Fruit fly (Drosophila melanogaster) whole organism, wandering third instar larva: ENCODE data around the gene CG32259.

Source experiments
- Abd-B ChIP-seq: fragments of >200 bp; optimal IDR thresholded peaks from 2 replicates; lab custom pipeline; 2017; ENCODE audit warnings: missing biosample characterization, missing genetic modification characterization
- CrebA ChIP-seq: fragments of 200-800 bp; sonication (Bioruptor generic); optimal IDR thresholded peaks from 2 replicates; lab custom pipeline; 2016; ENCODE audit warnings: missing biosample characterization, mild to moderate bottlenecking, missing genetic modification characterization, borderline replicate concordance
- Dfd ChIP-seq: fragments of >200 bp; optimal IDR thresholded peaks from 2 replicates; lab custom pipeline; 2017; ENCODE audit warnings: missing biosample characterization, missing genetic modification characterization
- Dif ChIP-seq: fragments of 200-275, 200-300 bp; sonication (Bioruptor generic); optimal IDR thresholded peaks from 2 replicates; lab custom pipeline; 2018; ENCODE audit warnings: missing biosample characterization, missing genetic modification characterization; ENCODE audit not compliant: partially characterized antibody
- HLH106 ChIP-seq: fragments of 200-800 bp; optimal IDR thresholded peaks from 3 replicates; lab custom pipeline; 2019; ENCODE audit warnings: missing biosample characterization, mild to moderate bottlenecking, missing genetic modification characterization, moderate library complexity
- Hnf4 ChIP-seq: fragments of 200-800 bp; sonication (Bioruptor generic); optimal IDR thresholded peaks from 2 replicates; lab custom pipeline; 2016; ENCODE audit warnings: missing biosample characterization, mild to moderate bottlenecking, missing genetic modification characterization
- Hr78 ChIP-seq: fragments of >200 bp; optimal IDR thresholded peaks from 2 replicates; lab custom pipeline; 2017; ENCODE audit warnings: missing biosample characterization, missing genetic modification characterization
- Jra ChIP-seq: sonication (Bioruptor generic); optimal IDR thresholded peaks from 2 replicates; lab custom pipeline; 2016; ENCODE audit warnings: missing biosample characterization, missing genetic modification characterization
- Myc ChIP-seq: fragments of >200 bp; optimal IDR thresholded peaks from 2 replicates; lab custom pipeline; 2017
- N ChIP-seq: fragments of >200 bp; optimal IDR thresholded peaks from 2 replicates; lab custom pipeline; 2018; ENCODE audit warnings: missing biosample characterization, missing external identifiers, missing genetic modification characterization
- OdsH ChIP-seq: fragments of 200-800 bp; sonication (Bioruptor generic); optimal IDR thresholded peaks from 2 replicates; lab custom pipeline; 2016; ENCODE audit warnings: missing biosample characterization, mild to moderate bottlenecking, missing genetic modification characterization
- Rel ChIP-seq, 2 experiments: fragments of 200-800 bp; sonication (Bioruptor generic) in 1 of 2; optimal IDR thresholded peaks; 2 replicates in 1 of 2; 3 replicates in 1 of 2; lab custom pipeline; 2016 to 2019; ENCODE audit warnings: mild to moderate bottlenecking in 2 of 2, missing biosample characterization in 2 of 2, missing genetic modification characterization in 2 of 2, moderate library complexity in 1 of 2
- Sp1 ChIP-seq: fragments of 200-800 bp; sonication (Bioruptor generic); optimal IDR thresholded peaks from 3 replicates; lab custom pipeline; 2019; ENCODE audit warnings: missing biosample characterization, mild to moderate bottlenecking, missing genetic modification characterization, moderate library complexity
- Vsx2 ChIP-seq: fragments of 200-300, 225-300 bp; sonication (Bioruptor generic); optimal IDR thresholded peaks from 2 replicates; lab custom pipeline; 2018; ENCODE audit warnings: missing biosample characterization, missing genetic modification characterization; ENCODE audit not compliant: partially characterized antibody
- br ChIP-seq: fragments of 200-800 bp; sonication (Bioruptor generic); optimal IDR thresholded peaks from 2 replicates; lab custom pipeline; 2016; ENCODE audit warnings: missing biosample characterization, missing genetic modification characterization
- brk ChIP-seq: fragments of 200-800 bp; sonication (Bioruptor generic); optimal IDR thresholded peaks from 2 replicates; lab custom pipeline; 2016; ENCODE audit warnings: missing biosample characterization, mild to moderate bottlenecking, missing genetic modification characterization
- dl ChIP-seq, 2 experiments: fragments of 175-275, 200-275 bp in 1 of 2; fragments of 200-275 bp in 1 of 2; sonication (Bioruptor generic); optimal IDR thresholded peaks; lab custom pipeline; 2018; ENCODE audit warnings: mild to moderate bottlenecking in 2 of 2, missing biosample characterization in 2 of 2, missing genetic modification characterization in 2 of 2, moderate library complexity in 2 of 2; ENCODE audit not compliant: partially characterized antibody in 2 of 2, insufficient read depth in 1 of 2
- dmrt93B ChIP-seq: fragments of 200-800 bp; sonication (Bioruptor generic); optimal IDR thresholded peaks from 2 replicates; lab custom pipeline; 2018; ENCODE audit warnings: missing biosample characterization, mild to moderate bottlenecking, missing genetic modification characterization
- ey ChIP-seq: fragments of 200-800 bp; sonication (Bioruptor generic); optimal IDR thresholded peaks from 2 replicates; lab custom pipeline; 2016; ENCODE audit warnings: missing biosample characterization, missing genetic modification characterization
- foxo ChIP-seq, 2 experiments: fragments of 200-800 bp; sonication (Bioruptor generic); optimal IDR thresholded peaks; 2 replicates in 1 of 2; 3 replicates in 1 of 2; lab custom pipeline; 2016 to 2017; ENCODE audit warnings: missing biosample characterization in 2 of 2, missing genetic modification characterization in 2 of 2
- fru ChIP-seq: fragments of 200-800 bp; sonication (Bioruptor generic); optimal IDR thresholded peaks from 3 replicates; lab custom pipeline; 2016; ENCODE audit warnings: missing biosample characterization, mild to moderate bottlenecking, missing genetic modification characterization
- h ChIP-seq: fragments of 200-800 bp; sonication (Bioruptor generic); optimal IDR thresholded peaks from 3 replicates; lab custom pipeline; 2016; ENCODE audit warnings: missing biosample characterization, mild to moderate bottlenecking, missing genetic modification characterization
- jim ChIP-seq: fragments of 175-275, 200-325 bp; sonication (Bioruptor generic); optimal IDR thresholded peaks from 2 replicates; lab custom pipeline; 2016; ENCODE audit warnings: missing biosample characterization, mild to moderate bottlenecking, missing genetic modification characterization
- lola ChIP-seq: fragments of >200 bp; optimal IDR thresholded peaks from 2 replicates; lab custom pipeline; 2017; ENCODE audit warnings: missing biosample characterization, missing genetic modification characterization
- psq ChIP-seq: fragments of 200-800 bp; sonication (Bioruptor generic); optimal IDR thresholded peaks from 3 replicates; lab custom pipeline; 2017; ENCODE audit warnings: missing biosample characterization, mild to moderate bottlenecking, missing genetic modification characterization, moderate library complexity
- rgr ChIP-seq: fragments of 200-800 bp; sonication (Bioruptor generic); optimal IDR thresholded peaks from 3 replicates; lab custom pipeline; 2016; ENCODE audit warnings: missing biosample characterization, mild to moderate bottlenecking, missing genetic modification characterization
- sv ChIP-seq: fragments of 200-800 bp; sonication (Bioruptor generic); optimal IDR thresholded peaks from 3 replicates; lab custom pipeline; 2016; ENCODE audit warnings: missing biosample characterization, missing genetic modification characterization
- tai ChIP-seq: sonication (Bioruptor generic); optimal IDR thresholded peaks from 2 replicates; lab custom pipeline; 2016; ENCODE audit warnings: missing biosample characterization, missing genetic modification characterization
- woc ChIP-seq: sonication (Bioruptor generic); optimal IDR thresholded peaks from 2 replicates; lab custom pipeline; 2016; ENCODE audit warnings: missing biosample characterization, mild to moderate bottlenecking, missing genetic modification characterization

CG32259 gene

dm6 chr3L:4083442-4083841, 14.3 kb downstream of the CG32259 start:
- TF ChIP-seq Sp1 (GFP tag; lab: Kevin White, UChicago) (no peak), Dfd (GFP tag; lab: Kevin White, UChicago) (no peak), sv (GFP tag; lab: Kevin White, UChicago) (no peak), HLH106 (tag; lab: Kevin White, UChicago) (no peak), rgr (no peak), dl (GFP tag; optimal IDR thresholded peaks at IDR 0.05; lab: Kevin White, UChicago; ENCODE audit: insufficient read depth in 1 of 2, partially characterized antibody in 2 of 2) (no peak), Hr78 (GFP tag; lab: Kevin White, UChicago) (no peak), Abd-B (GFP tag; lab: Kevin White, UChicago) (no peak), jim (GFP tag; lab: Kevin White, UChicago) (no peak), lola (no peak)
- TF ChIP-seq, all 38 proteins: peak for 0

- TF ChIP-seq Dfd (GFP tag; lab: Kevin White, UChicago) (no peak), Hr78 (GFP tag; lab: Kevin White, UChicago) (no peak), psq (no peak), Jra (GFP tag; lab: Kevin White, UChicago) (no peak), rgr (no peak), ey (GFP tag; lab: Kevin White, UChicago) (no peak), dmrt93B (GFP tag; lab: Kevin White, UChicago) (no peak), N (GFP tag; lab: Kevin White, UChicago) (no peak), br (GFP tag; lab: Kevin White, UChicago) (no peak), tai (GFP tag; lab: Kevin White, UChicago) (no peak), h (GFP tag; lab: Kevin White, UChicago) (no peak), sv (GFP tag; lab: Kevin White, UChicago) (no peak), Hnf4 (GFP tag; lab: Kevin White, UChicago) (no peak), Vsx2 (GFP tag; lab: Kevin White, UChicago) (no peak), Rel (GFP tag; optimal IDR thresholded peaks at IDR 0.05; lab: Kevin White, UChicago) (no peak), Rel (tag; optimal IDR thresholded peaks at IDR 0.05; lab: Kevin White, UChicago) (no peak), woc (GFP tag; lab: Kevin White, UChicago) (no peak), lola (no peak), foxo (GFP tag; optimal IDR thresholded peaks at IDR 0.05; lab: Kevin White, UChicago) (no peak), CrebA (no peak), brk (GFP tag; lab: Kevin White, UChicago) (no peak)
These were observed 16.7 kb downstream of the CG32259 start for dm6 chr3L:4085867-4086266.

- TF ChIP-seq rgr: no peak
- TF ChIP-seq Hr78 (GFP tag; lab: Kevin White, UChicago): no peak
- TF ChIP-seq h (GFP tag; lab: Kevin White, UChicago): no peak
- TF ChIP-seq dmrt93B (GFP tag; lab: Kevin White, UChicago): no peak
- TF ChIP-seq OdsH (GFP tag; lab: Kevin White, UChicago): no peak
- no peak for TF ChIP-seq CrebA
These were observed 18.1 kb downstream of the CG32259 start, which contains the start of gene CG14989 for dm6 chr3L:4087281-4087680. Gene CG14989 (plus strand): TSS chr3L:4087581.

dm6 chr3L:4088694-4089190, 19.6 kb downstream of the CG32259 start, which contains the start of gene Gad1:
Gene Gad1 (minus strand): TSS chr3L:4088744.
- TF ChIP-seq Vsx2 (GFP tag; lab: Kevin White, UChicago): peak; percentile 35
- no peak for TF ChIP-seq N (GFP tag; lab: Kevin White, UChicago)
- no peak for TF ChIP-seq foxo (GFP tag; optimal IDR thresholded peaks at IDR 0.05; lab: Kevin White, UChicago)
- no peak for TF ChIP-seq Dif
- TF ChIP-seq dmrt93B (GFP tag; lab: Kevin White, UChicago): no peak
- no peak for TF ChIP-seq CrebA
- TF ChIP-seq fru (GFP tag; lab: Kevin White, UChicago): no peak
- TF ChIP-seq, all 38 proteins: peak for 1

- TF ChIP-seq N (GFP tag; lab: Kevin White, UChicago) (peak; percentile 87), ey (GFP tag; lab: Kevin White, UChicago) (no peak), Myc (peak; percentile 95)
These were observed 23.6 kb downstream of the CG32259 start, which contains the start of gene CG14990 for dm6 chr3L:4092705-4093257. Gene CG14990 (plus strand): TSS chr3L:4093207.
